Fruit fly (Drosophila melanogaster) whole organism, prepupa: Measurements from ENCODE around the gene pan.

Source experiments
- Blimp-1 ChIP-seq: fragments of 200-800 bp; sonication (Bioruptor generic); optimal IDR thresholded peaks from 3 replicates; lab custom pipeline; 2017; ENCODE audit warnings: missing biosample characterization, missing genetic modification characterization, mild to moderate bottlenecking, moderate library complexity, missing genetic modification reagents
- CG11294 ChIP-seq: fragments of 200-800 bp; sonication (Bioruptor generic); IDR thresholded peaks from 2 replicates; pipeline ENCODE4 v1.3.6; 2022; ENCODE audit warnings: missing biosample characterization, missing genetic modification characterization
- CG11902 ChIP-seq: fragments of 200-800 bp; sonication (Bioruptor generic); optimal IDR thresholded peaks from 3 replicates; lab custom pipeline; 2016; ENCODE audit warnings: missing biosample characterization, missing genetic modification characterization
- CG16779 ChIP-seq: fragments of 200-800 bp; sonication (Bioruptor generic); optimal IDR thresholded peaks from 3 replicates; lab custom pipeline; 2017; ENCODE audit warnings: missing biosample characterization, mild to moderate bottlenecking, missing genetic modification characterization
- CG31627 ChIP-seq: fragments of 200-800 bp; sonication (Bioruptor generic); optimal IDR thresholded peaks from 3 replicates; lab custom pipeline; 2016; ENCODE audit warnings: missing biosample characterization, missing genetic modification characterization
- CG34406 ChIP-seq: fragments of 200-800 bp; sonication (Bioruptor generic); optimal IDR thresholded peaks from 3 replicates; lab custom pipeline; 2016; ENCODE audit warnings: missing biosample characterization, missing genetic modification characterization
- CG4318 ChIP-seq: fragments of 200-800 bp; sonication (Bioruptor generic); optimal IDR thresholded peaks from 3 replicates; lab custom pipeline; 2017; ENCODE audit warnings: missing biosample characterization, mild to moderate bottlenecking, missing genetic modification characterization
- CG6163 ChIP-seq: fragments of 200-800 bp; sonication (Bioruptor generic); IDR thresholded peaks from 3 replicates; pipeline ENCODE4 v1.3.6; 2022; ENCODE audit warnings: missing biosample characterization, missing genetic modification characterization
- CG6276 ChIP-seq: fragments of 200-800 bp; sonication (Bioruptor generic); optimal IDR thresholded peaks from 2 replicates; lab custom pipeline; 2017; ENCODE audit warnings: missing biosample characterization, mild to moderate bottlenecking, missing genetic modification characterization
- CG7368 ChIP-seq: fragments of 200-800 bp; sonication (Bioruptor generic); optimal IDR thresholded peaks from 3 replicates; lab custom pipeline; 2016; ENCODE audit warnings: missing biosample characterization, missing genetic modification characterization
- CG8119 ChIP-seq: fragments of 200-800 bp; sonication (Bioruptor generic); IDR thresholded peaks from 3 replicates; pipeline ENCODE4 v1.3.6; 2022; ENCODE audit warnings: missing biosample characterization, missing genetic modification characterization
- CG8319 ChIP-seq: fragments of 200-800 bp; sonication (Bioruptor generic); optimal IDR thresholded peaks from 3 replicates; lab custom pipeline; 2016; ENCODE audit warnings: missing biosample characterization, missing genetic modification characterization
- CG8632 ChIP-seq: fragments of 200-800 bp; sonication (Bioruptor generic); optimal IDR thresholded peaks from 3 replicates; lab custom pipeline; 2016; ENCODE audit warnings: missing biosample characterization, missing genetic modification characterization
- CG9139 ChIP-seq: fragments of 200-800 bp; sonication (Bioruptor generic); optimal IDR thresholded peaks from 3 replicates; lab custom pipeline; 2017; ENCODE audit warnings: missing biosample characterization, mild to moderate bottlenecking, missing genetic modification characterization
- Eip93F ChIP-seq: fragments of 200-800 bp; sonication (Bioruptor generic); optimal IDR thresholded peaks from 2 replicates; lab custom pipeline; 2016; ENCODE audit warnings: missing biosample characterization, mild to moderate bottlenecking, missing genetic modification characterization
- Ets96B ChIP-seq: fragments of 200-800 bp; optimal IDR thresholded peaks from 2 replicates; lab custom pipeline; 2019; ENCODE audit warnings: missing biosample characterization, mild to moderate bottlenecking, missing genetic modification characterization, moderate library complexity
- Hr39 ChIP-seq: fragments of 200-800 bp; sonication (Bioruptor generic); optimal IDR thresholded peaks from 2 replicates; lab custom pipeline; 2016; ENCODE audit warnings: missing biosample characterization, missing genetic modification characterization
- Hr4 ChIP-seq: fragments of 200-800 bp; sonication (Bioruptor generic); optimal IDR thresholded peaks from 3 replicates; lab custom pipeline; 2016; ENCODE audit warnings: missing biosample characterization, missing genetic modification characterization
- Lpt ChIP-seq: fragments of 200-800 bp; sonication (Bioruptor generic); optimal IDR thresholded peaks from 3 replicates; lab custom pipeline; 2016; ENCODE audit warnings: missing biosample characterization, missing genetic modification characterization
- Met ChIP-seq: fragments of 200-800 bp; sonication (Bioruptor generic); optimal IDR thresholded peaks from 3 replicates; lab custom pipeline; 2016; ENCODE audit warnings: missing biosample characterization, missing genetic modification characterization
- OdsH ChIP-seq: fragments of 200-800 bp; sonication (Bioruptor generic); optimal IDR thresholded peaks from 3 replicates; lab custom pipeline; 2016; ENCODE audit warnings: missing biosample characterization, missing genetic modification characterization
- Smox ChIP-seq: fragments of 200-800 bp; sonication (Bioruptor generic); optimal IDR thresholded peaks from 3 replicates; lab custom pipeline; 2016; ENCODE audit warnings: missing biosample characterization, missing genetic modification characterization
- Sox102F ChIP-seq: fragments of 200-800 bp; sonication (Bioruptor generic); optimal IDR thresholded peaks from 2 replicates; lab custom pipeline; 2016; ENCODE audit warnings: missing biosample characterization, mild to moderate bottlenecking, missing genetic modification characterization
- Sox14 ChIP-seq: fragments of 200-800 bp; sonication (Bioruptor generic); optimal IDR thresholded peaks from 3 replicates; lab custom pipeline; 2016; ENCODE audit warnings: missing biosample characterization, missing genetic modification characterization
- achi ChIP-seq: fragments of 200-800 bp; sonication (Bioruptor generic); optimal IDR thresholded peaks from 3 replicates; lab custom pipeline; 2016; ENCODE audit warnings: missing biosample characterization, missing genetic modification characterization
- acj6 ChIP-seq: fragments of 200-800 bp; sonication (Bioruptor generic); optimal IDR thresholded peaks from 3 replicates; lab custom pipeline; 2016; ENCODE audit warnings: missing biosample characterization, missing genetic modification characterization
- dsx ChIP-seq: fragments of 200-800 bp; optimal IDR thresholded peaks from 3 replicates; lab custom pipeline; 2019; ENCODE audit warnings: missing biosample characterization, mild to moderate bottlenecking, missing genetic modification characterization, moderate library complexity; ENCODE audit not compliant: poor library complexity, severe bottlenecking
- eg ChIP-seq: fragments of 200-800 bp; sonication (Bioruptor generic); IDR thresholded peaks from 3 replicates; pipeline ENCODE4 v1.3.6; 2022; ENCODE audit warnings: missing biosample characterization, missing genetic modification characterization
- esn ChIP-seq: fragments of 200-800 bp; sonication (Bioruptor generic); optimal IDR thresholded peaks from 2 replicates; lab custom pipeline; 2016; ENCODE audit warnings: missing biosample characterization, mild to moderate bottlenecking, missing genetic modification characterization, moderate library complexity
- fd59A ChIP-seq: fragments of 200-800 bp; sonication (Bioruptor generic); optimal IDR thresholded peaks from 2 replicates; lab custom pipeline; 2017; ENCODE audit warnings: missing biosample characterization, mild to moderate bottlenecking, missing genetic modification characterization, missing genetic modification reagents
- fkh ChIP-seq: fragments of 200-800 bp; sonication (Bioruptor generic); optimal IDR thresholded peaks from 3 replicates; lab custom pipeline; 2017; ENCODE audit warnings: missing biosample characterization, mild to moderate bottlenecking, missing genetic modification characterization, moderate library complexity
- lz ChIP-seq: fragments of 200-800 bp; sonication (Bioruptor generic); optimal IDR thresholded peaks from 3 replicates; lab custom pipeline; 2016; ENCODE audit warnings: missing biosample characterization, missing genetic modification characterization
- net ChIP-seq: fragments of 200-800 bp; sonication (Bioruptor generic); optimal IDR thresholded peaks from 3 replicates; lab custom pipeline; 2016; ENCODE audit warnings: missing biosample characterization, missing genetic modification characterization
- salr ChIP-seq, 2 experiments: fragments of 200-800 bp; sonication (Bioruptor generic); optimal IDR thresholded peaks; 3 replicates each; lab custom pipeline; 2016 to 2018; ENCODE audit warnings: missing biosample characterization in 2 of 2, missing genetic modification characterization in 2 of 2, mild to moderate bottlenecking in 1 of 2
- ss ChIP-seq, 2 experiments: fragments of 200-800 bp; sonication (Bioruptor generic); optimal IDR thresholded peaks; 2 replicates in 1 of 2; 3 replicates in 1 of 2; lab custom pipeline; 2017 to 2018; ENCODE audit warnings: mild to moderate bottlenecking in 2 of 2, missing biosample characterization in 2 of 2, missing genetic modification characterization in 2 of 2, moderate library complexity in 1 of 2
- topi ChIP-seq: fragments of 200-800 bp; sonication (Bioruptor generic); optimal IDR thresholded peaks from 3 replicates; lab custom pipeline; 2016; ENCODE audit warnings: missing biosample characterization, missing genetic modification characterization
- vri ChIP-seq: fragments of 200-800 bp; sonication (Bioruptor generic); optimal IDR thresholded peaks from 3 replicates; lab custom pipeline; 2016; ENCODE audit warnings: missing biosample characterization, mild to moderate bottlenecking, missing genetic modification characterization

pan gene

DNA sequence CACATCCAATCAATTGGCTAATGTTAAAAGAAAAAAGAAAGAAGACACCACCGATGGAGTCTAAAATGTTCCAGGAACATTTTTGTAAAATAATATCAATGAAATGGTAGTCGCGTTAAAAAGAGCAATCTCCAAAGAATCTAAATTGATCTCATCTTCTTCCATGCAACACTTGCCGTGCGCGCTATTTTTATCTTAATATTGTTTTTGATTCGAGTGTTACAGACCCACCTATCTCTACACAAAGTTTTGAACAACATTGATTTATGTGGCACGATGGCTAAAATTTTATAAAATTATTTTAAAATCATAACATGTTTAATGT is 25.2 kb upstream of the pan start:
- no peak for TF ChIP-seq net
- no peak for TF ChIP-seq topi (GFP tag; lab: Kevin White, UChicago)
- no peak for TF ChIP-seq Lpt
- no peak for TF ChIP-seq CG11294 (GFP tag; lab: Robert Waterston, UW)
- TF ChIP-seq eg (GFP tag; lab: Robert Waterston, UW): no peak
- no peak for TF ChIP-seq acj6
- TF ChIP-seq CG8319 (GFP tag; lab: Kevin White, UChicago): no peak
- TF ChIP-seq Ets96B: no peak
- TF ChIP-seq CG6163 (GFP tag; lab: Robert Waterston, UW): no peak
- no peak for TF ChIP-seq vri
- no peak for TF ChIP-seq Blimp-1 (GFP tag; lab: Kevin White, UChicago)
- TF ChIP-seq Met (GFP tag; lab: Kevin White, UChicago): no peak
- TF ChIP-seq Sox14 (GFP tag; lab: Kevin White, UChicago): no peak
- TF ChIP-seq OdsH (GFP tag; lab: Kevin White, UChicago): no peak
- TF ChIP-seq Eip93F (GFP tag; lab: Kevin White, UChicago): no peak
- no peak for TF ChIP-seq CG9139 (GFP tag; lab: Kevin White, UChicago)
- no peak for TF ChIP-seq CG8119 (GFP tag; lab: Robert Waterston, UW)
- no peak for TF ChIP-seq CG16779 (tag; lab: Kevin White, UChicago)
- no peak for TF ChIP-seq CG11902
- no peak for TF ChIP-seq Sox102F (GFP tag; lab: Kevin White, UChicago)

DNA sequence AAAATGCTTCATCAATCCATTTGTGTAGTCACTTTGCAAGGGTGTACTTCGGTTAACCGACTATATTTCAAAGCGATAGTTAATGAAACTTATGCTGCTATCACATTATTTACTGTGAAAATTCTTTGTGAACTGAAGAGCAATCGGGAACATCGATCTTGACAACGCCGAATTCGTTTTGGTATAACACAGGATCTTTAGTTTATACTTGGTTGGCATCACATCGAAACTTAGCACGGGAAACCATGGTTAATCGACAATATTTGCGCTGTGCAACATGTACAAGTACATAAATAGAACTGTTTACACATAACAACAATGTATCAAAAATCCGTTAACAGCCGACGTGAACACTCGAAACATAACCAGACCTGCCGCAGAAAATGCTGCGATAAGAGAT is 24.3 kb upstream of the pan start:
- TF ChIP-seq fkh (peak; percentile 53), dsx (GFP tag; lab: Kevin White, UChicago) (peak; percentile 49), CG31627 (GFP tag; lab: Kevin White, UChicago) (no peak), CG4318 (GFP tag; lab: Kevin White, UChicago) (no peak), Hr39 (GFP tag; lab: Kevin White, UChicago) (no peak)

DNA sequence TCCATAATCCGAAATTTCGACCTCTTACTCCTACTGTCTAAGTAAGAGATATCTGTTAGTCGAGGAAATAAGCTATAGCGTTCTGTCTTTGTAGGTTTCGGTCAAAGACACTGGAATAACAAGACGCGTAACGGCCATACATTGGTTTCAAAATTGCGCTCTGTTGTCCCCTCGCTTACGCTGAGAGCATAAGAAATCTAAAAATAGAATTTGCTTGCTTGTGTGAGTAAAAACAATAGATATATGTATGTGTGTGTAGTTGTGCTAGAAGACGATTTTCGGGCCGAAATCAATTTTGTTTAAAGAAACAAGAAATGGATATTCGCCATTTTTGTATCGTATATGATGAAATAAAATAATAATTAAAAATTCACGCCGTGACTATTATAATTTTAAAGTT is 22.6 kb upstream of the pan start:
- TF ChIP-seq topi (GFP tag; lab: Kevin White, UChicago) (no peak), esn (no peak), CG9139 (GFP tag; lab: Kevin White, UChicago) (no peak), Hr4 (GFP tag; lab: Kevin White, UChicago) (no peak), fd59A (no peak), Eip93F (GFP tag; lab: Kevin White, UChicago) (no peak), vri (no peak), CG6163 (GFP tag; lab: Robert Waterston, UW) (no peak), CG7368 (GFP tag; lab: Kevin White, UChicago) (no peak), salr (GFP tag; optimal IDR thresholded peaks at IDR 0.05; lab: Kevin White, UChicago) (no peak), acj6 (no peak), Smox (no peak), CG4318 (GFP tag; lab: Kevin White, UChicago) (no peak)
- TF ChIP-seq, all 60 proteins: peak for 0

DNA sequence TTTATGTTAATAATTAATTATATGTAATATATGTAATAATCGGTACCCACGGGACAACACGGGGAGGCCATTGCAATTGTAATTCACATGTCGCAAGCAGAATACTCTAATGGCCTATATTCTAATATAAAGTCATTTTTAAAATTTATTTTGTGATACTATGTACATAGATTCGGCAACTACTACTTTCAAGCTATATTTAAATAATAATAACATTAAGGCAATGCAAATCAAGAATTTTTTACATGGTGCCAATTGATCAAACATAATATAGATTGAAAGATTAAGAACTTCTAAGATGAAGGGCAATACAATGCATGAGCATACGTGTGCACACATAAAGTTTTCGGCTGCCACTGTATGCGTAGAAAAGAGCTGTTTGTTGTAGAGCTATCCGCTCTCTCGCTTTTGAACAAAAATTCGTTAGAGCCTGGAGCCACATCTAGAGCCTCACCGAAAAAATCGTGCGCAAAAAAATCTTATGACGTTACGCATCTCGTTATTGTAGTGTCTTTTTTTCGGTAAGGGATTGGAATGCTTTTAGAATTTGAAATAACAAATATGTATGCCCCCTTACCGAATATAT is 22.1 kb upstream of the pan start:
- TF ChIP-seq esn (no peak), achi (GFP tag; lab: Kevin White, UChicago) (no peak)

DNA sequence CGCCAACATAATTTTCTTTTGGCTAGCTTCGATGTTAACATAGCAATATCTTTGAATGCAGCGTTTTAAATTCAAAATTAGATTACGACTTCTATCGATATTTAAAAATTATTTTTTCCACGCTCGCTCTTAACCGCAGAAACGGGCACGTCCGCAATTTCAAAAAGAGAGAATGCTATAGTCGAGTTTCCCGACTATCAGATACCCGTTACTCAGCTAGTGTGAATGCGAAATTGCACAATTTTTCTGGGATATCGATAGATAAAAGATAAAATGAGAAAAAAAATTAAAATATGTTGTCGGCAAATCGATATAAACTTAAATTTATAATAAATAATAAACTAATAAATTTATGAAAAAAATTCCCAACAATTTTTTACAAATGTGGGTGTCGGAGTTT is 14.5 kb upstream of the pan start:
- no peak for TF ChIP-seq Smox
- TF ChIP-seq CG34406 (GFP tag; lab: Kevin White, UChicago): no peak
- no peak for TF ChIP-seq lz (GFP tag; lab: Kevin White, UChicago)
- no peak for TF ChIP-seq CG4318 (GFP tag; lab: Kevin White, UChicago)
- TF ChIP-seq CG6276: no peak
- no peak for TF ChIP-seq Ets96B
- TF ChIP-seq OdsH (GFP tag; lab: Kevin White, UChicago): no peak
- no peak for TF ChIP-seq eg (GFP tag; lab: Robert Waterston, UW)
- TF ChIP-seq achi (GFP tag; lab: Kevin White, UChicago): no peak
- TF ChIP-seq CG8632: no peak
- TF ChIP-seq ss (GFP tag; optimal IDR thresholded peaks at IDR 0.05; lab: Kevin White, UChicago): no peak
